Fruit fly (Drosophila melanogaster) whole organism, pupa: ENCODE results near the gene CG6126.
A peak's percentile ranks its signal among the peaks of the same experiment; 100 is the strongest.

Source experiments
- CG10348 ChIP-seq: fragments of 200-800 bp; sonication (Bioruptor generic); IDR thresholded peaks from 2 replicates; pipeline ENCODE4 v1.3.6; 2022; ENCODE audit warnings: missing biosample characterization, missing genetic modification characterization
- CG15710 ChIP-seq: fragments of 200-800 bp; sonication (Bioruptor generic); optimal IDR thresholded peaks from 2 replicates; lab custom pipeline; 2018; ENCODE audit warnings: missing biosample characterization, mild to moderate bottlenecking, missing genetic modification characterization, moderate library complexity
- CG17806 ChIP-seq: fragments of 200-800 bp; sonication (Bioruptor generic); optimal IDR thresholded peaks from 2 replicates; lab custom pipeline; 2018; ENCODE audit warnings: missing biosample characterization, mild to moderate bottlenecking, missing genetic modification characterization, moderate library complexity
- CG32121 ChIP-seq: fragments of 200-800 bp; sonication (Bioruptor generic); IDR thresholded peaks from 2 replicates; pipeline ENCODE4 v1.3.6; 2022; ENCODE audit warnings: missing biosample characterization, missing genetic modification characterization
- CG8159 ChIP-seq: fragments of 200-800 bp; sonication (Bioruptor generic); optimal IDR thresholded peaks from 3 replicates; lab custom pipeline; 2018; ENCODE audit warnings: missing biosample characterization, mild to moderate bottlenecking, missing genetic modification characterization, moderate library complexity
- CG9948 ChIP-seq: fragments of 200-800 bp; sonication (Bioruptor generic); optimal IDR thresholded peaks from 2 replicates; lab custom pipeline; 2018; ENCODE audit warnings: missing biosample characterization, mild to moderate bottlenecking, missing genetic modification characterization, moderate library complexity
- D1 ChIP-seq: fragments of 200-800 bp; sonication (Bioruptor generic); optimal IDR thresholded peaks from 2 replicates; lab custom pipeline; 2018; ENCODE audit warnings: missing biosample characterization, mild to moderate bottlenecking, missing genetic modification characterization, moderate library complexity
- EcR ChIP-seq: fragments of 200-800 bp; sonication (Bioruptor generic); optimal IDR thresholded peaks from 3 replicates; lab custom pipeline; 2019; ENCODE audit warnings: missing biosample characterization, missing genetic modification characterization, mild to moderate bottlenecking, moderate library complexity, missing genetic modification reagents
- Ets98B ChIP-seq: fragments of 200-800 bp; sonication (Bioruptor generic); IDR thresholded peaks from 2 replicates; pipeline ENCODE4 v1.3.6; 2022; ENCODE audit warnings: missing biosample characterization, missing genetic modification characterization
- Pif1B ChIP-seq: fragments of 200-800 bp; sonication (Bioruptor generic); optimal IDR thresholded peaks from 3 replicates; lab custom pipeline; 2016; ENCODE audit warnings: missing biosample characterization, missing genetic modification characterization
- gl ChIP-seq: fragments of 200-800 bp; sonication (Bioruptor generic); optimal IDR thresholded peaks from 2 replicates; lab custom pipeline; 2018; ENCODE audit warnings: missing biosample characterization, mild to moderate bottlenecking, missing genetic modification characterization

DNA sequence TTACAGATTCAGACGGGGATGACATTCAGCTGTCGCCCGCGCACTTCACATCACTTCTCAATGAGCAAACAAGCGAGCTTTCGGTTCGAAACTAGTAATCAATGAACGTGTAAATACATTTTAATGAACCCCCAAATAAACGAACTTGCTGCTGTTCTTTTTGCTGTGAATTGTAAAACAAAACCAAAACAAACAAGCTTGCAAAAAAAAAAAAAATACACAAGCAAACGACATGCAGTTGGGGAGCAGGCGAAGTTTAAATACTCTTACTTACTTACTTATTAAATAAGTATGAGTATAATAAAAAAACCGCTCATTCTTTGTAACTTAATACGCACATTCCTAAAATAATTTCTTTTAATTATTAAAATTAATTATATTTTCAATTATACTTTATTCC is 48.6 kb downstream of the CG6126 start:
- TF ChIP-seq EcR, result no peak
- TF ChIP-seq CG32121 (GFP tag; lab: Robert Waterston, UW), result peak; percentile 84
- no peak for TF ChIP-seq CG9948 (tag; lab: Kevin White, UChicago)
- TF ChIP-seq CG10348 (GFP tag; lab: Robert Waterston, UW), result no peak
- TF ChIP-seq D1 (tag; lab: Kevin White, UChicago), result no peak
- TF ChIP-seq Ets98B (GFP tag; lab: Robert Waterston, UW), result peak; percentile 70
- TF ChIP-seq gl (tag; lab: Kevin White, UChicago), result no peak
- TF ChIP-seq CG8159 (tag; lab: Kevin White, UChicago), result peak; percentile 15
- no peak for TF ChIP-seq Pif1B (GFP tag; lab: Kevin White, UChicago)
- TF ChIP-seq CG17806 (tag; lab: Kevin White, UChicago), result no peak
- peak; percentile 34 for TF ChIP-seq CG15710 (tag; lab: Kevin White, UChicago)
